Fruit fly (Drosophila melanogaster) whole organism: Measurements from ENCODE around the gene CG32532.

Experiments
- CG8478 ChIP-seq: fragments of >200 bp; optimal IDR thresholded peaks from 2 replicates; lab custom pipeline; 2018; ENCODE audit warnings: inconsistent platforms
- Dll ChIP-seq: fragments of >200 bp; optimal IDR thresholded peaks from 2 replicates; lab custom pipeline; 2017
- EcR ChIP-seq, 2 experiments: fragments of >200 bp; optimal IDR thresholded peaks; 2 replicates each; lab custom pipeline; 2017; ENCODE audit warnings: missing biosample characterization in 2 of 2, missing genetic modification characterization in 2 of 2, missing genetic modification reagents in 2 of 2
- pan ChIP-seq: fragments of >200 bp; optimal IDR thresholded peaks from 2 replicates; lab custom pipeline; 2017
- psq ChIP-seq: fragments of >200 bp; optimal IDR thresholded peaks from 2 replicates; lab custom pipeline; 2017
- usp ChIP-seq: fragments of >200 bp; optimal IDR thresholded peaks from 2 replicates; lab custom pipeline; 2017; ENCODE audit warnings: missing biosample characterization, missing genetic modification characterization, mixed read lengths

The CG32532 gene

DNA sequence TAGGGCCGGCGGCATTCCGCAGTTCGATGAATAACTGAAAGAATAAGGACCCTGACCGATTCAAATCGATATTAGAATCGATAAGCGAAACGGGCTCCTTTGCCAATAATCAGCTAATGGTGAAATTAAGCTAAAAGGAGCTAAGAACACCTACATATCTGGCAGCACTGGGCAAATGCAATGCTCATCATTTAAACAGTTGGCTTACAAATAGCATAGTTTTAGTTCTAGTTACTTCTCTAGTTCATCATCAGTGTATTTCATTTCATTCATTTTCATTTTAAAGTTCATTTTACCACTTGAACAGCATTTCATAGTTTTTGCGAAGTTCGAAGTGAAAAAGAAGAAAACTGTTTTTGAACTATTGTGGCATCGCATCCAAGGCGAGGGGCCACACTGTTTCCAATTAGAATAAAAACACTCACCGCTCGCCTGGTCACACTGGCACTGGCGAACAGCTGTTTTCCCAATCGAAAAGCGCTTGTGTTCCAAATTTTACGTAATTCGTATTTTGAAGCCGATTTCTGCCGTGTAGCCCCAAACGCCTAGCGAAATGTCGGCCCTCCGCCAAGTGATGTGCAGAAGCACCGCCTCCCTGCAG is 55.2 kb downstream of the CG32532 start, which contains the start of the genes pcm and ND-18:
TSS of gene pcm (minus strand) at position 28 of the 601 bp plus-strand sequence.
TSS of gene ND-18 (plus strand) at position 438 of the 601 bp plus-strand sequence.
- TF ChIP-seq psq (no peak), Dll (lab: Kevin White, UChicago) (no peak), EcR (GFP tag; optimal IDR thresholded peaks at IDR 0.05; lab: Kevin White, UChicago) (no peak), usp (no peak), pan (lab: Kevin White, UChicago) (no peak), CG8478 (lab: Kevin White, UChicago) (no peak)

DNA sequence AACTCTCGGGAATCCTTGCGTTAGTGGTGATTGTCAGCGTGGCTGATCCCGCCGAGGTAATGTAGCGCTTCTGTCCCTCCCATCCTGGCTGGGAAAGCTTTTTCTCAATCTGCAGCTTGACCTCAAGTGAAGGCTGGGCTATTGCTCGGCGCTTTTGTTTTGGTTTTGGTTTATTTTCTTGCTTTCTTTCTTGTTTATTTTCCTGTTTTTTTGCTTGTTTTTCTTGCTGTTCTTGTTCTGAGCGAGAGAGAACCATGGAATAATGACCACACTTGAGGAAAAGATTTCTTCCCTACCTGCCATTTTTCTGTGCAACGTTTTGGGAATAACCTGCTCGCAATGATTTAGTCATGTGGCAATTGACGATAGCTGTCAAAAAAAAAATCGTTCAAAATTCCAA is 62.2 kb downstream of the CG32532 start:
- no peak for TF ChIP-seq EcR (GFP tag; optimal IDR thresholded peaks at IDR 0.05; lab: Kevin White, UChicago)
- TF ChIP-seq usp = no peak
- TF ChIP-seq psq = no peak
- no peak for TF ChIP-seq CG8478 (lab: Kevin White, UChicago)
- TF ChIP-seq Dll (lab: Kevin White, UChicago) = no peak
- TF ChIP-seq pan (lab: Kevin White, UChicago) = no peak
